Fruit fly (Drosophila melanogaster): ENCODE data around the gene CG15628.

CG15628 gene

DNA sequence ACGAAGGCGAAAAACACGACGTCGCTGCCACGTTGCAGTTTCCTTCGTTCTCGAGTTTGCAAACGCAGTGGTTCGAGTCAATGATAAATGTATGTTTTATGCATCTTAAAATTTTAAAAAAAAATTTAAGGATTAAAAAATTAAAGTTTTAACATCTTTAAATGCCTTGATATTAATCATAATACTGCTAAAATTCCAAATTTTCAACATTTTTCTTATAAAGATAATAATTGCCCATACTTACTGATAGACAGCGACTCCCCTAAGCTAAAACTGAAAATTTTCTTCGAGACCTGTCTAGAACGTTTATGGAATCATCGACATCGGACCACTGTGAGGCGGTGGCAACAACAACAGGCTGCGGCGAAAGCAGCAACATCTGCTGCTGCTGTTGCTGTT, 256 bp upstream of the CG15628 start (continued):
- TF ChIP-seq Meics (GFP tag; optimal IDR thresholded peaks at IDR 0.05), result peak; percentile 85
- TF ChIP-seq twi (tag; optimal IDR thresholded peaks at IDR 0.05), result peak; percentile 45
- no peak for TF ChIP-seq kni (GFP tag; optimal IDR thresholded peaks at IDR 0.05)
- peak; percentile 23 for TF ChIP-seq CG12942 (GFP tag; optimal IDR thresholded peaks at IDR 0.05)
- TF ChIP-seq Hsf (GFP tag; optimal IDR thresholded peaks at IDR 0.05), result peak; percentile 44
- peak; percentile 58 for TF ChIP-seq unpg (GFP tag; optimal IDR thresholded peaks at IDR 0.05)
- TF ChIP-seq cad (GFP tag; optimal IDR thresholded peaks at IDR 0.05), result no peak
- TF ChIP-seq CG12769 (tag; optimal IDR thresholded peaks at IDR 0.05), result no peak
- TF ChIP-seq sc (optimal IDR thresholded peaks at IDR 0.05), result no peak
- TF ChIP-seq sc (GFP tag; optimal IDR thresholded peaks at IDR 0.05), result no peak
- no peak for TF ChIP-seq jing (GFP tag; optimal IDR thresholded peaks at IDR 0.05)
- TF ChIP-seq trh (GFP tag; optimal IDR thresholded peaks at IDR 0.05), result no peak
- TF ChIP-seq Oli (tag; optimal IDR thresholded peaks at IDR 0.05), result peak; percentile 73
- peak; percentile 39 for TF ChIP-seq CG2875 (GFP tag; optimal IDR thresholded peaks at IDR 0.05)
- no peak for TF ChIP-seq fu2 (GFP tag; optimal IDR thresholded peaks at IDR 0.05)
- TF ChIP-seq maf-S (GFP tag; optimal IDR thresholded peaks at IDR 0.05), result peak; percentile 19
- no peak for TF ChIP-seq CG1024 (GFP tag; IDR thresholded peaks at IDR 0.05)
- no peak for TF ChIP-seq Nf-YB (GFP tag; optimal IDR thresholded peaks at IDR 0.05)
- TF ChIP-seq CG31224 (GFP tag; IDR thresholded peaks at IDR 0.05), result peak; percentile 50; the same call in 1 of the 2 replicates
- no peak for TF ChIP-seq pzg (GFP tag; optimal IDR thresholded peaks at IDR 0.05)
- TF ChIP-seq crc (GFP tag; optimal IDR thresholded peaks at IDR 0.05), result no peak
- TF ChIP-seq h (optimal IDR thresholded peaks at IDR 0.05), result no peak
- TF ChIP-seq ranshi (GFP tag; IDR thresholded peaks at IDR 0.05), result peak; percentile 59
- peak; percentile 72 for TF ChIP-seq Rfx (GFP tag; IDR thresholded peaks at IDR 0.05)
- TF ChIP-seq CG3281 (GFP tag; optimal IDR thresholded peaks at IDR 0.05), result peak; percentile 83
- TF ChIP-seq toy (GFP tag; IDR thresholded peaks at IDR 0.05), result no peak
- no peak for TF ChIP-seq chinmo (GFP tag; IDR thresholded peaks at IDR 0.05; ENCODE audit: partially characterized antibody)
- no peak for TF ChIP-seq CG14965 (GFP tag; optimal IDR thresholded peaks at IDR 0.05; ENCODE audit: borderline replicate concordance)
- no peak for TF ChIP-seq grn (GFP tag; optimal IDR thresholded peaks at IDR 0.05)
- TF ChIP-seq D19B (GFP tag; optimal IDR thresholded peaks at IDR 0.05), result peak; percentile 44
- TF ChIP-seq CG9727 (GFP tag; optimal IDR thresholded peaks at IDR 0.05), result peak; percentile 78
- peak; percentile 64 for TF ChIP-seq CG17385 (GFP tag; optimal IDR thresholded peaks at IDR 0.05)
- peak; percentile 19; the same call in 1 of the 2 replicates for TF ChIP-seq CG43689 (GFP tag; IDR thresholded peaks at IDR 0.05)
- TF ChIP-seq ken (GFP tag; IDR thresholded peaks at IDR 0.05), result peak; percentile 39; the same call in 1 of the 3 replicates
- no peak for TF ChIP-seq Gsc (GFP tag; IDR thresholded peaks at IDR 0.05)
- TF ChIP-seq Vsx1 (GFP tag; optimal IDR thresholded peaks at IDR 0.05), result no peak
- TF ChIP-seq CG3838 (GFP tag; optimal IDR thresholded peaks at IDR 0.05), result no peak
- no peak for TF ChIP-seq run (tag; optimal IDR thresholded peaks at IDR 0.05)
- peak; percentile 76 for TF ChIP-seq Sox100B (GFP tag; optimal IDR thresholded peaks at IDR 0.05)
- TF ChIP-seq hb (GFP tag; IDR thresholded peaks at IDR 0.05; ENCODE audit: partially characterized antibody), result no peak
- TF ChIP-seq CG15011 (GFP tag; optimal IDR thresholded peaks at IDR 0.05), result peak; percentile 63
- TF ChIP-seq ci (GFP tag; IDR thresholded peaks at IDR 0.05), result peak; percentile 49; the same call in 2 of the 3 replicates
- peak; percentile 8 for TF ChIP-seq CG12071 (GFP tag; optimal IDR thresholded peaks at IDR 0.05)
- no peak for TF ChIP-seq CG12744 (GFP tag; optimal IDR thresholded peaks at IDR 0.05)
- TF ChIP-seq CG13296 (GFP tag; optimal IDR thresholded peaks at IDR 0.05), result peak; percentile 88
- TF ChIP-seq CG6765 (GFP tag; optimal IDR thresholded peaks at IDR 0.05), result peak; percentile 62
- no peak for TF ChIP-seq ash1 (GFP tag; optimal IDR thresholded peaks at IDR 0.05)
- peak; percentile 21 for TF ChIP-seq CG13775 (GFP tag; optimal IDR thresholded peaks at IDR 0.05)
- peak; percentile 79 for TF ChIP-seq Dbx (GFP tag; IDR thresholded peaks at IDR 0.05)
- no peak for TF ChIP-seq CG17802 (tag; optimal IDR thresholded peaks at IDR 0.05)
- no peak for TF ChIP-seq Scr (GFP tag; IDR thresholded peaks at IDR 0.05; ENCODE audit: partially characterized antibody)
- TF ChIP-seq CG14667 (GFP tag; IDR thresholded peaks at IDR 0.05), result peak; percentile 49
